Fruit fly (Drosophila melanogaster): ENCODE measurements around the gene CG31460.

CG31460 gene

DNA sequence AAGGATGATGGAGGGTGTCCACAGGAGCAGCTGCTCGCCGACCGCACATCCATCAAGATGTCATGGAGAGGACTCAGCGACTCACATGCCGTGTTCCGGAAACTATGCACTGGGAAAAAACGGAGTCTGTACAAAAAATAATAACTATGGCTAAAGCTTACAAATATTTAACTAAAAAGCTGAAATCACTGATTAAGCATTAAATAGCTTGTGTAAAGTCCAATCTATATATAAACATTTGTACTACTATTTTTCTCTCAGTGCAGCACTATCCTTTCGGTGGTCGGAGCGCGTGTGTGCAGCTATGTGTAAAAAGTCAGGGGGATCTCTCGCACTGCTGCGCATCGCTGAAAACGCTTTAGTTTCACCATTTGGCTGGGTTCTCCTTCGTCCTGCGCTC lies 33.7 kb downstream of the CG31460 start:
- TF ChIP-seq CG4404 (GFP tag; IDR thresholded peaks at IDR 0.05) (0 out of 2 replicates have a peak, but pooled peaks have one; percentile 11), gem (tag; optimal IDR thresholded peaks at IDR 0.05) (peak; percentile 20), row (GFP tag; IDR thresholded peaks at IDR 0.05) (peak; percentile 36; the same call in 1 of the 3 replicates), prd (optimal IDR thresholded peaks at IDR 0.05) (no peak), prd (GFP tag; IDR thresholded peaks at IDR 0.05) (peak; percentile 47; the same call in 1 of the 3 replicates), CG4820 (GFP tag; optimal IDR thresholded peaks at IDR 0.05) (no peak), nerfin-1 (tag; optimal IDR thresholded peaks at IDR 0.05) (no peak), sens (GFP tag) (peak; percentile 32), CG18599 (GFP tag; optimal IDR thresholded peaks at IDR 0.05) (peak; percentile 25), lab (GFP tag; optimal IDR thresholded peaks at IDR 0.05) (peak; percentile 33), CG2678 (tag; optimal IDR thresholded peaks at IDR 0.05) (peak; percentile 8), CG11504 (tag; optimal IDR thresholded peaks at IDR 0.05) (peak; percentile 7), CG2120 (GFP tag; optimal IDR thresholded peaks at IDR 0.05) (peak; percentile 17), chif (GFP tag; optimal IDR thresholded peaks at IDR 0.05) (no peak), sisA (GFP tag; IDR thresholded peaks at IDR 0.05) (peak; percentile 7; the same call in 1 of the 2 replicates), Ets65A (GFP tag) (peak; percentile 83), dmrt99B (tag; optimal IDR thresholded peaks at IDR 0.05) (peak; percentile 5), Nf-YC (tag; optimal IDR thresholded peaks at IDR 0.05) (no peak), dysf (GFP tag; IDR thresholded peaks at IDR 0.05) (0 out of 3 replicates have a peak, but pooled peaks have one; percentile 27), Ptx1 (GFP tag; IDR thresholded peaks at IDR 0.05) (peak; percentile 50; the same call in 1 of the 2 replicates), Med (GFP tag) (peak; percentile 65), CG7839 (tag; optimal IDR thresholded peaks at IDR 0.05) (peak; percentile 16)
